Fruit fly (Drosophila melanogaster) S2 (cell line): Measurements from ENCODE around the gene hth.

Source experiments
- CG8478 ChIP-seq: fragments of >200 bp; optimal IDR thresholded peaks from 2 replicates; lab custom pipeline; 2018
- CTCF ChIP-seq, 2 experiments: fragments of >200 bp; optimal IDR thresholded peaks; 2 replicates each; lab custom pipeline; 2018

The hth gene

dm6 chr3R:10639468-10639867 is at the start of gene hth:
TSS of gene hth (minus strand) at chr3R:10639568.
- TF ChIP-seq CTCF (optimal IDR thresholded peaks at IDR 0.05; lab: Kevin White, UChicago) (no peak), CG8478 (lab: Kevin White, UChicago) (no peak)

- TF ChIP-seq CTCF (optimal IDR thresholded peaks at IDR 0.05; lab: Kevin White, UChicago) = no peak
- TF ChIP-seq CG8478 (lab: Kevin White, UChicago) = no peak
Observed at dm6 chr3R:10688835-10689234, 49.5 kb upstream of the hth start.

dm6 chr3R:10688160-10688559 is 48.8 kb upstream of the hth start:
- TF ChIP-seq CG8478 (lab: Kevin White, UChicago) (no peak), CTCF (optimal IDR thresholded peaks at IDR 0.05; lab: Kevin White, UChicago) (no peak)

- TF ChIP-seq CTCF (optimal IDR thresholded peaks at IDR 0.05; lab: Kevin White, UChicago) = no peak
- no peak for TF ChIP-seq CG8478 (lab: Kevin White, UChicago)
Observed at dm6 chr3R:10687312-10687711, 47.9 kb upstream of the hth start.

dm6 chr3R:10686307-10687094 is 47.1 kb upstream of the hth start, which contains the start of gene Skel:
TSS of gene Skel (plus strand) at chr3R:10686943.
- TF ChIP-seq CTCF (optimal IDR thresholded peaks at IDR 0.05; lab: Kevin White, UChicago) = no peak
- TF ChIP-seq CG8478 (lab: Kevin White, UChicago) = no peak

- TF ChIP-seq CG8478 (lab: Kevin White, UChicago) (no peak), CTCF (optimal IDR thresholded peaks at IDR 0.05; lab: Kevin White, UChicago) (no peak)
Observed at dm6 chr3R:10684284-10684683, 44.9 kb upstream of the hth start.

- TF ChIP-seq CG8478 (lab: Kevin White, UChicago) (no peak), CTCF (optimal IDR thresholded peaks at IDR 0.05; lab: Kevin White, UChicago) (no peak)
Observed at dm6 chr3R:10683226-10683625, 43.9 kb upstream of the hth start.

dm6 chr3R:10681682-10681962 is 42.3 kb upstream of the hth start:
- no peak for TF ChIP-seq CG8478 (lab: Kevin White, UChicago)
- no peak for TF ChIP-seq CTCF (optimal IDR thresholded peaks at IDR 0.05; lab: Kevin White, UChicago)

- TF ChIP-seq CTCF (optimal IDR thresholded peaks at IDR 0.05; lab: Kevin White, UChicago) = no peak
- TF ChIP-seq CG8478 (lab: Kevin White, UChicago) = no peak
Observed at dm6 chr3R:10680825-10681681, 41.7 kb upstream of the hth start, which contains the start of gene Phyhd1. TSS of gene Phyhd1 (minus strand) at chr3R:10680925.

- TF ChIP-seq CTCF (optimal IDR thresholded peaks at IDR 0.05; lab: Kevin White, UChicago) (no peak), CG8478 (lab: Kevin White, UChicago) (no peak)
Observed at dm6 chr3R:10679911-10680310, 40.5 kb upstream of the hth start.

dm6 chr3R:10678935-10679565 is 39.7 kb upstream of the hth start:
- no peak for TF ChIP-seq CTCF (optimal IDR thresholded peaks at IDR 0.05; lab: Kevin White, UChicago)
- no peak for TF ChIP-seq CG8478 (lab: Kevin White, UChicago)

- TF ChIP-seq CTCF (optimal IDR thresholded peaks at IDR 0.05; lab: Kevin White, UChicago) = peak; percentile 79 to 80
- TF ChIP-seq CG8478 (lab: Kevin White, UChicago) = no peak
Observed at dm6 chr3R:10677245-10677902, 38.0 kb upstream of the hth start, which contains the start of gene CG6465. TSS of gene CG6465 (minus strand) at chr3R:10677251.

dm6 chr3R:10675101-10675500 is 35.7 kb upstream of the hth start:
- TF ChIP-seq CG8478 (lab: Kevin White, UChicago) (no peak), CTCF (optimal IDR thresholded peaks at IDR 0.05; lab: Kevin White, UChicago) (peak; percentile 85 to 86)

dm6 chr3R:10673571-10673970 is 34.2 kb upstream of the hth start:
- no peak for TF ChIP-seq CG8478 (lab: Kevin White, UChicago)
- no peak for TF ChIP-seq CTCF (optimal IDR thresholded peaks at IDR 0.05; lab: Kevin White, UChicago)
